Worm (Caenorhabditis elegans): ENCODE results near the gene nhr-187.

DNA sequence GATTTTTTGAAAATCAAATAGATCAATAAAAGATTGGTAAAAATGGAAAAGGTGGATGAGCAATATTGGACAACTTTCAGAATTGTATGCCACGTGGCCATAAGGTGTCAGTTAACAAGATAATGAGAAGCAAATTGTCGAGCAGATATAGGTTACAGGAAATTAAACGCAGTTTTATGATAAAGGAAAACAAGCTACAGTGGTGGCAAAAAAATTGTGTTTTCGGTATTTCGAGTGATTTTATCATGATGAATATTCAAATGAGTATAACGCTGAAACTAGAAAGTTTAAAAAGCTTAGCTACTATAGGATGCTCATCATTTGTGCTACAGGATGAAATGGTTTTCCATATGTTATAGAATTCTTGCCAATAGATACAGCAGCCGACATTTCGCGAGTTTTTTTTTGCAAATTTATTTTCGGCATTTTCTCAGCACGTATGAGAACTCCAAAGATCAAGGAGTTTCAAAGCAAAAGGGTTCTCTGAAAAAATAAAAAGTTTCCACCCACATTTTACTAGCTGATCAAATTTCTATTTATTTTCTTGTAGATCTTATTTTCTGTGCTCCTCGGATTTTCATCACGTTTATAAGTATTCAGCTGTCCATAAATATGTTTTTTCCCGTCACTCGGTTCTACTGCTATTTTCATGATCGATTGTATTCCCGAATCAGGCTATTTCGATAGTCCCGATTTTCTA lies 39.9 kb upstream of the nhr-187 start, which contains the start of the genes str-229 and srh-190:
- TF ChIP-seq ztf-23 (GFP tag; IDR thresholded peaks at IDR 0.05) (no peak), cog-1 (tag; optimal IDR thresholded peaks at IDR 0.05) (no peak), tab-1 (GFP tag; IDR thresholded peaks at IDR 0.05) (no peak), T22C8.4 (GFP tag; IDR thresholded peaks at IDR 0.05) (no peak)
